Worm (Caenorhabditis elegans) whole organism, L2 larva: Measurements from ENCODE around the gene srpa-72.

Experiments used
- R02D3.7 ChIP-seq: fragments of 150-350 bp; optimal IDR thresholded peaks from 2 replicates; lab custom pipeline; 2014; ENCODE audit warnings: missing biosample characterization, missing genetic modification characterization
- ama-1 ChIP-seq: fragments of 150-350 bp; optimal IDR thresholded peaks from 2 replicates; lab custom pipeline; 2018; ENCODE audit warnings: inconsistent platforms
- ceh-16 ChIP-seq: fragments of 150-350 bp; optimal IDR thresholded peaks from 2 replicates; lab custom pipeline; 2014; ENCODE audit warnings: missing biosample characterization, missing genetic modification characterization
- elt-1 ChIP-seq: fragments of 150-350 bp; optimal IDR thresholded peaks from 2 replicates; lab custom pipeline; 2014; ENCODE audit warnings: missing biosample characterization, missing genetic modification characterization
- gmeb-1 ChIP-seq: fragments of 150-350 bp; optimal IDR thresholded peaks from 2 replicates; lab custom pipeline; 2014; ENCODE audit warnings: missing biosample characterization, missing genetic modification characterization
- lin-39 ChIP-seq: fragments of 150-350 bp; optimal IDR thresholded peaks from 2 replicates; lab custom pipeline; 2014; ENCODE audit warnings: missing biosample characterization, missing genetic modification reagents, missing genetic modification characterization
- lsy-2 ChIP-seq, 2 experiments: fragments of 150-350 bp in 1 of 2; sonication (generic microtip) in 1 of 2; optimal IDR thresholded peaks; 2 replicates each; lab custom pipeline; 2014 to 2017; ENCODE audit warnings: missing biosample characterization in 2 of 2, missing genetic modification characterization in 2 of 2
- nhr-11 ChIP-seq: fragments of 150-350 bp; optimal IDR thresholded peaks from 2 replicates; lab custom pipeline; 2014; ENCODE audit warnings: missing biosample characterization, missing genetic modification characterization
- nhr-129 ChIP-seq: fragments of 150-350 bp; optimal IDR thresholded peaks from 2 replicates; lab custom pipeline; 2014; ENCODE audit warnings: missing biosample characterization, missing genetic modification characterization
- nhr-21 ChIP-seq: fragments of 150-350 bp; optimal IDR thresholded peaks from 2 replicates; lab custom pipeline; 2014; ENCODE audit warnings: missing biosample characterization, missing genetic modification characterization
- nhr-23 ChIP-seq: fragments of 150-350 bp; optimal IDR thresholded peaks from 2 replicates; lab custom pipeline; 2014; ENCODE audit warnings: missing biosample characterization, missing genetic modification reagents, missing genetic modification characterization
- nhr-25 ChIP-seq: fragments of 150-350 bp; sonication (generic microtip); optimal IDR thresholded peaks from 3 replicates; lab custom pipeline; 2014; ENCODE audit warnings: missing biosample characterization, missing genetic modification characterization
- sem-4 ChIP-seq: fragments of 150-350 bp; optimal IDR thresholded peaks from 2 replicates; lab custom pipeline; 2014; ENCODE audit warnings: missing biosample characterization, missing genetic modification reagents, missing genetic modification characterization
- skn-1 ChIP-seq: sonication (generic microtip); optimal IDR thresholded peaks from 2 replicates; lab custom pipeline; 2017; ENCODE audit warnings: missing biosample characterization, missing genetic modification characterization
- sma-9 ChIP-seq, 2 experiments: fragments of 150-350 bp in 1 of 2; sonication (generic microtip) in 1 of 2; optimal IDR thresholded peaks; 2 replicates each; lab custom pipeline; 2014 to 2016; ENCODE audit warnings: missing genetic modification characterization in 2 of 2, mild to moderate bottlenecking in 1 of 2, missing biosample characterization in 1 of 2, missing compliant biosample characterization in 1 of 2, missing genetic modification reagents in 1 of 2, moderate library complexity in 1 of 2
- unc-55 ChIP-seq: fragments of 150-350 bp; sonication (generic microtip); optimal IDR thresholded peaks from 3 replicates; lab custom pipeline; 2014; ENCODE audit warnings: missing biosample characterization, missing genetic modification reagents, missing genetic modification characterization
- ztf-1 ChIP-seq: fragments of 200-800 bp; sonication (Bioruptor generic); conservative IDR thresholded peaks from 2 replicates; pipeline ENCODE4 v1.3.6; 2022; ENCODE audit warnings: missing genetic modification characterization, missing compliant biosample characterization
- ztf-11 ChIP-seq: sonication (generic microtip); optimal IDR thresholded peaks from 2 replicates; lab custom pipeline; 2017; ENCODE audit warnings: missing biosample characterization, missing genetic modification characterization

Gene srpa-72

DNA sequence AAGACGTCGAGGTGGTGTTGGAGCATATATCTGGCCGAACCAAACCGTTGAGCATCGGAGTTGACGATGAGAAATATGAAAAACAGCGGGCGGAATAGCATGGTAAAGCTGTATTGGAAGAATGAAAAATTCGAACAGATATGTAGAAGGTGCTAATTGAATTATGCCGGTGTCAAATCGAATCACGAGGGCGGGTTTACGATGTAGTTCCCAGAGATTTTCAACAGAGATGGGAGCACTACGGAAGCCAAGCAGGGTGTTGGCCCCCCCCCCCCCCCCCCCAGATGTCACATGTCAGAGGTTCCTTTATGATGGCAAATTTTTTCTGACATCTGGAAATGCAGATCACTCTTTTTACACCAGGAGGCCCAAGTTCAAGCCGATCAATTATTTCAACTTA, 55.8 kb downstream of the srpa-72 start, which contains the start of gene Y110A2AL.7:
Gene Y110A2AL.7 (minus strand): TSS at position 101 of the 400 bp plus-strand sequence.
- TF ChIP-seq ztf-1 (no peak), gmeb-1 (no peak), lsy-2 (tag; optimal IDR thresholded peaks at IDR 0.05; lab: Kevin White, UChicago) (no peak), R02D3.7 (tag; lab: Kevin White, UChicago) (no peak), nhr-129 (tag; lab: Kevin White, UChicago) (no peak), nhr-23 (tag; lab: Kevin White, UChicago) (no peak), nhr-25 (tag; lab: Kevin White, UChicago) (no peak), ceh-16 (tag; lab: Kevin White, UChicago) (no peak), sma-9 (GFP tag; optimal IDR thresholded peaks at IDR 0.05; lab: Kevin White, UChicago) (no peak), sma-9 (tag; optimal IDR thresholded peaks at IDR 0.05; lab: Kevin White, UChicago) (no peak), nhr-21 (tag; lab: Kevin White, UChicago) (no peak), ztf-11 (no peak), lin-39 (tag; lab: Kevin White, UChicago) (no peak), nhr-11 (tag; lab: Kevin White, UChicago) (no peak), elt-1 (no peak), unc-55 (GFP tag; lab: Kevin White, UChicago) (no peak), skn-1 (tag; lab: Kevin White, UChicago) (no peak), sem-4 (tag; lab: Kevin White, UChicago) (no peak), ama-1 (lab: Kevin White, UChicago) (no peak)
